Worm (Caenorhabditis elegans): ENCODE results near the gene C45H4.13.
"Not testable (repeated sequence)": the region's sequence is repeated elsewhere in the genome, so short reads cannot be mapped to it uniquely, and the experiment has no call there.

Gene C45H4.13

ce11 chrV:2149432-2149831 is 1.3 kb downstream of the C45H4.13 start, which contains the start of gene C45H4.21:
C45H4.21 (minus strand) TSS chrV:2149532.
- no peak for TF ChIP-seq hlh-30 (tag; optimal IDR thresholded peaks at IDR 0.05; ENCODE audit: insufficient read depth)

DNA sequence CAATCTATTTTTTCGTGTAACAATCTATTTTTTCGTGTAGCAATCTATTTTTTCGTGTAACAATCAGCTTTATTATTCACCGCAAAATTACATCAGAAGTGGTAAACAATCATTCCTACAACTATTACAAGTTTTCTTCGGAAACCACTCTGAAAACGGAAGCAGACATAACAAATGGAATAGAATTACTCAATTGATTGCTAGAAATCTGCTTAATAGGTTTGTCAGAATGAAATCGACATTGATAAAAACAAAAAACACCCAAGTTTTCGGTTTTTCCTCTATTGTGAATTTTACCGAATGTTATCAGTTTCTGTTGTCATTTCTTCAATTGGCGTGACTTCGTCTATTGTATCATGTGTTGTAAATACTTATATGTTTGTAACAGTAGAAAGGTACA is 4.0 kb downstream of the C45H4.13 start, which contains the start of gene srbc-20:
Gene srbc-20 (plus strand): TSS at position 301 of the 400 bp plus-strand sequence.
- TF ChIP-seq pax-1 (tag; optimal IDR thresholded peaks at IDR 0.05) (no peak), gmeb-2 (tag; optimal IDR thresholded peaks at IDR 0.05) (no peak), sox-4 (tag; optimal IDR thresholded peaks at IDR 0.05) (no peak), ceh-34 (tag; optimal IDR thresholded peaks at IDR 0.05) (no peak), C38D4.7 (GFP tag; optimal IDR thresholded peaks at IDR 0.05) (no peak), dmd-4 (tag; optimal IDR thresholded peaks at IDR 0.05; ENCODE audit: borderline replicate concordance) (no peak), fax-1 (tag; optimal IDR thresholded peaks at IDR 0.05) (no peak), nhr-11 (tag; optimal IDR thresholded peaks at IDR 0.05) (no peak), lin-11 (tag; optimal IDR thresholded peaks at IDR 0.05) (no peak), sdc-2 (tag; optimal IDR thresholded peaks at IDR 0.05) (no peak), K02D7.2 (tag; optimal IDR thresholded peaks at IDR 0.05) (no peak), mec-3 (tag; optimal IDR thresholded peaks at IDR 0.05; ENCODE audit: borderline replicate concordance) (no peak), fkh-10 (GFP tag; optimal IDR thresholded peaks at IDR 0.05) (no peak), syd-9 (tag; optimal IDR thresholded peaks at IDR 0.05) (no peak), ceh-2 (tag; optimal IDR thresholded peaks at IDR 0.05) (no peak), ceh-14 (tag; optimal IDR thresholded peaks at IDR 0.05) (no peak), zip-5 (tag; optimal IDR thresholded peaks at IDR 0.05) (no peak), npax-4 (tag; optimal IDR thresholded peaks at IDR 0.05) (no peak), nfya-1 (tag; optimal IDR thresholded peaks at IDR 0.05) (no peak)

DNA sequence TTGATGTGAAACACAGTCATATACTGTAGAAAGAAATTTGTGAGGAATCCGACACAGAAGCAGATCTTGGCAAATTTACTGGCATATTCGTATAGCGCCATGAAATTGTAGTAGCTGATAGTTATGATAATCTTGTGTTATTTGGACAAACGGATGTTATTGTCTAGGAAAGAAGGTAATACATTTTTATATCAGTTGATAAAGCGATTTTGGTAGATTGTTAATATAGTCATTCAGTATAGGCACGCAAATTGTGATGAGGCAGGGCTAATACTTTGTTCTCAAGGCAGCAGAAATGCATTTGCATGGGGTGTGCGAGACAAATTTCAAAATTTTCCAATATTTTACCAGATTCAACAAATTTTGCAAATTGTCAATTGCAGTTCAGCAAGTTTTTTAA is 4.7 kb downstream of the C45H4.13 start, which contains the start of gene str-52:
Gene str-52 (minus strand): TSS at position 101 of the 400 bp plus-strand sequence.
- TF ChIP-seq ahr-1 (tag; optimal IDR thresholded peaks at IDR 0.05) (no peak), ceh-34 (tag; optimal IDR thresholded peaks at IDR 0.05) (no peak), ets-4 (tag; optimal IDR thresholded peaks at IDR 0.05) (no peak), ceh-2 (tag; optimal IDR thresholded peaks at IDR 0.05) (no peak), dmd-4 (tag; optimal IDR thresholded peaks at IDR 0.05; ENCODE audit: borderline replicate concordance) (no peak), hlh-6 (tag; optimal IDR thresholded peaks at IDR 0.05) (no peak), nhr-232 (tag; optimal IDR thresholded peaks at IDR 0.05) (no peak), ttx-3 (tag; optimal IDR thresholded peaks at IDR 0.05) (no peak), zip-5 (tag; optimal IDR thresholded peaks at IDR 0.05) (no peak)

- TF ChIP-seq nfya-1, ceh-14, ttx-3 (tag; optimal IDR thresholded peaks at IDR 0.05): not testable (repeated sequence)
Measured at ce11 chrV:2144408-2144807, 6.4 kb downstream of the C45H4.13 start, which contains the start of gene F22F7.12. F22F7.12 (minus strand) TSS chrV:2144508.

ce11 chrV:2139918-2140317 is 10.9 kb downstream of the C45H4.13 start, which contains the start of gene F22F7.7:
F22F7.7 (minus strand) TSS chrV:2140042.
- TF ChIP-seq unc-3 (GFP tag; conservative IDR thresholded peaks at IDR 0.05) = no peak
- TF ChIP-seq unc-3 (tag; optimal IDR thresholded peaks at IDR 0.05) = no peak
- TF ChIP-seq nhr-11 (tag; optimal IDR thresholded peaks at IDR 0.05) = no peak

ce11 chrV:2138287-2138686 is 12.5 kb downstream of the C45H4.13 start:
- TF ChIP-seq C38D4.7 (GFP tag; optimal IDR thresholded peaks at IDR 0.05) = no peak
- TF ChIP-seq hlh-8 (tag; optimal IDR thresholded peaks at IDR 0.05) = no peak
- no peak for TF ChIP-seq ceh-22 (tag; optimal IDR thresholded peaks at IDR 0.05)
- no peak for TF ChIP-seq fax-1 (tag; optimal IDR thresholded peaks at IDR 0.05)
- TF ChIP-seq unc-42 (tag; optimal IDR thresholded peaks at IDR 0.05) = no peak
- TF ChIP-seq ref-2 (tag; optimal IDR thresholded peaks at IDR 0.05) = no peak
- no peak for TF ChIP-seq nfya-1 (tag; optimal IDR thresholded peaks at IDR 0.05)
- no peak for TF ChIP-seq ceh-2 (tag; optimal IDR thresholded peaks at IDR 0.05)
- no peak for TF ChIP-seq ahr-1 (tag; optimal IDR thresholded peaks at IDR 0.05)
- TF ChIP-seq nhr-11 (tag; optimal IDR thresholded peaks at IDR 0.05) = no peak
- no peak for TF ChIP-seq tbx-2 (tag; optimal IDR thresholded peaks at IDR 0.05)
- TF ChIP-seq pqm-1 (tag; optimal IDR thresholded peaks at IDR 0.05) = no peak
- no peak for TF ChIP-seq elt-4 (tag; optimal IDR thresholded peaks at IDR 0.05)
- no peak for TF ChIP-seq ama-1 (optimal IDR thresholded peaks at IDR 0.05)

Data from whole organism, late embryonic.